Fruit fly (Drosophila melanogaster) whole organism, adult: ENCODE data around the gene CG5274.
A peak's percentile ranks its signal among the peaks of the same experiment; 100 is the strongest.

Source experiments
- CG11617 ChIP-seq: fragments of 200-800 bp; sonication (Bioruptor generic); optimal IDR thresholded peaks from 2 replicates; lab custom pipeline; 2017; ENCODE audit warnings: mild to moderate bottlenecking, missing biosample characterization, missing genetic modification reagents, missing genetic modification characterization
- CG12768 ChIP-seq: fragments of 200-800 bp; sonication (Bioruptor generic); optimal IDR thresholded peaks from 2 replicates; lab custom pipeline; 2017; ENCODE audit warnings: missing biosample characterization, missing genetic modification characterization, mild to moderate bottlenecking, moderate library complexity, missing genetic modification reagents
- CG14711 ChIP-seq: fragments of 200-800 bp; sonication (Bioruptor generic); optimal IDR thresholded peaks from 2 replicates; lab custom pipeline; 2018; ENCODE audit warnings: missing biosample characterization, mild to moderate bottlenecking, missing genetic modification characterization, moderate library complexity
- CG1620 ChIP-seq: fragments of 200-800 bp; sonication (Bioruptor generic); optimal IDR thresholded peaks from 2 replicates; lab custom pipeline; 2016; ENCODE audit warnings: missing biosample characterization, missing genetic modification characterization
- CG33017 ChIP-seq: fragments of 200-800 bp; sonication (Bioruptor generic); optimal IDR thresholded peaks from 2 replicates; lab custom pipeline; 2018; ENCODE audit warnings: missing biosample characterization, mild to moderate bottlenecking, missing genetic modification characterization, moderate library complexity
- CG5204 ChIP-seq: fragments of 200-800 bp; sonication (Bioruptor generic); optimal IDR thresholded peaks from 2 replicates; lab custom pipeline; 2016; ENCODE audit warnings: missing biosample characterization, missing genetic modification characterization
- CG7045 ChIP-seq: fragments of 200-800 bp; sonication (Bioruptor generic); optimal IDR thresholded peaks from 2 replicates; lab custom pipeline; 2017; ENCODE audit warnings: missing biosample characterization, mild to moderate bottlenecking, missing genetic modification characterization
- CG7101 ChIP-seq: fragments of 200-800 bp; sonication (Bioruptor generic); optimal IDR thresholded peaks from 2 replicates; lab custom pipeline; 2018; ENCODE audit warnings: missing biosample characterization, mild to moderate bottlenecking, missing genetic modification characterization, moderate library complexity
- Clk ChIP-seq: fragments of 200-800 bp; sonication (Bioruptor generic); optimal IDR thresholded peaks from 2 replicates; lab custom pipeline; 2017; ENCODE audit warnings: missing biosample characterization, missing genetic modification characterization
- Crg-1 ChIP-seq: fragments of 200-800 bp; sonication (Bioruptor generic); optimal IDR thresholded peaks from 2 replicates; lab custom pipeline; 2016; ENCODE audit warnings: missing biosample characterization, missing genetic modification characterization
- Hr96 ChIP-seq: fragments of 200-800 bp; sonication (Bioruptor generic); optimal IDR thresholded peaks from 2 replicates; lab custom pipeline; 2016; ENCODE audit warnings: missing biosample characterization, missing genetic modification characterization
- Mnt ChIP-seq: fragments of 200-800 bp; sonication (Bioruptor generic); optimal IDR thresholded peaks from 2 replicates; lab custom pipeline; 2016; ENCODE audit warnings: missing biosample characterization, mild to moderate bottlenecking, missing genetic modification characterization
- bab1 ChIP-seq: fragments of 200-800 bp; sonication (Bioruptor generic); optimal IDR thresholded peaks from 3 replicates; lab custom pipeline; 2019; ENCODE audit warnings: missing biosample characterization, mild to moderate bottlenecking, missing genetic modification characterization, moderate library complexity
- cic ChIP-seq: fragments of 200-800 bp; sonication (Bioruptor generic); optimal IDR thresholded peaks from 2 replicates; lab custom pipeline; 2017; ENCODE audit warnings: missing biosample characterization, mild to moderate bottlenecking, missing genetic modification characterization, moderate library complexity
- cnc ChIP-seq, 2 experiments: fragments of >200 bp; optimal IDR thresholded peaks; 2 replicates each; lab custom pipeline; 2017
- kay ChIP-seq: fragments of 200-800 bp; sonication (Bioruptor generic); peaks from one replicate; lab custom pipeline; 2016; ENCODE audit warnings: missing biosample characterization, missing genetic modification characterization, borderline replicate concordance
- ovo ChIP-seq: fragments of 200-800 bp; sonication (Bioruptor generic); optimal IDR thresholded peaks from 2 replicates; lab custom pipeline; 2016; ENCODE audit warnings: missing biosample characterization, missing genetic modification characterization
- pad ChIP-seq: fragments of 200-800 bp; sonication (Bioruptor generic); optimal IDR thresholded peaks from 3 replicates; lab custom pipeline; 2017; ENCODE audit warnings: missing biosample characterization, missing genetic modification characterization, mild to moderate bottlenecking, moderate library complexity, missing genetic modification reagents
- tj ChIP-seq: fragments of 200-800 bp; sonication (Bioruptor generic); optimal IDR thresholded peaks from 3 replicates; lab custom pipeline; 2017; ENCODE audit warnings: missing biosample characterization, mild to moderate bottlenecking, missing genetic modification characterization, moderate library complexity
- toe ChIP-seq: fragments of 200-800 bp; sonication (Bioruptor generic); optimal IDR thresholded peaks from 2 replicates; lab custom pipeline; 2016; ENCODE audit warnings: missing biosample characterization, missing genetic modification characterization

The CG5274 gene

dm6 chr3L:20444815-20445519, 17.5 kb upstream of the CG5274 start:
- TF ChIP-seq CG1620: peak; percentile 18
- no peak for TF ChIP-seq cnc (optimal IDR thresholded peaks at IDR 0.05; lab: Kevin White, UChicago)
- TF ChIP-seq Crg-1: peak; percentile 3
- TF ChIP-seq kay (GFP tag; lab: Kevin White, UChicago): peak; percentile 86
- peak; percentile 88 for TF ChIP-seq CG11617 (GFP tag; lab: Kevin White, UChicago)
- peak; percentile 68 for TF ChIP-seq bab1 (GFP tag; lab: Kevin White, UChicago)
- TF ChIP-seq CG7101: peak; percentile 90
- TF ChIP-seq Clk (GFP tag; lab: Kevin White, UChicago): peak; percentile 49
- peak; percentile 41 for TF ChIP-seq tj (GFP tag; lab: Kevin White, UChicago)
- peak; percentile 89 for TF ChIP-seq CG33017 (tag; lab: Kevin White, UChicago)
- TF ChIP-seq toe (GFP tag; lab: Kevin White, UChicago): peak; percentile 8
- TF ChIP-seq ovo (GFP tag; lab: Kevin White, UChicago): no peak
- peak; percentile 32 for TF ChIP-seq CG5204 (GFP tag; lab: Kevin White, UChicago)
- peak; percentile 61 for TF ChIP-seq Hr96
- TF ChIP-seq cic (GFP tag; lab: Kevin White, UChicago): peak; percentile 9
- peak; percentile 76 for TF ChIP-seq CG7045 (GFP tag; lab: Kevin White, UChicago)
- TF ChIP-seq CG14711 (tag; lab: Kevin White, UChicago): peak; percentile 85
- peak; percentile 91 for TF ChIP-seq CG12768 (GFP tag; lab: Kevin White, UChicago)
- peak; percentile 41 for TF ChIP-seq pad
- peak; percentile 57 for TF ChIP-seq Mnt (GFP tag; lab: Kevin White, UChicago)

DNA sequence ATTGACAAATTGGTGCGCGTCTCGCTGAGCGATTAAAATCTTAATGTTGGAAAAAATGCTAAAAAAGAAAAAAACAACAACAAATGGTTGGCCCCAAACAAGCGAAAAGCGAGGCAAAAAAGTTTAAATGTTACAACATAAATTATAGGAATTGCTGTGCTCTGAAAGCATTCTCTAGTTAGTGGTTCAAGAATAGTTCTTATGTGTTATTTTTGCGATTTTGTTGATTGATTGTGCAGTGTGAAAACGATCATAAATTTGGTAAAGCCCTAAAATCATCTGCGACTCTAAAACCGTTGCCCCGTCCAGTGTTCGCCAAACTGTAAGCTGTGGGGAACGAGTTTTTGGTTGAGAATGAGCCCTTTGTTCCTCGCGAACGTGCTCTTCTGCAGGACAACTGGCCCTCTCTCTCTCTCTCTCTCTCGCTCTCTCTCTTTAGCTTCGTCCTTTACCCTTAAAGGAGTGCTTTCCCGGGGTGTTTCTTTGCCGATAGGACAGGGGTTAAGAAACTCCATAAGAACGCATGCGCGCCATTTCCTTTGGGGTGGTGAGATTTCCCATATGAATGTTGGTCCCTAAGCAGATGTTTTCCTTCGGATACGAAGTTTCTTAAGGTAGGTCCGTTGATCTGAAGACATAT, 15.3 kb upstream of the CG5274 start:
- TF ChIP-seq CG14711 (tag; lab: Kevin White, UChicago): no peak

DNA sequence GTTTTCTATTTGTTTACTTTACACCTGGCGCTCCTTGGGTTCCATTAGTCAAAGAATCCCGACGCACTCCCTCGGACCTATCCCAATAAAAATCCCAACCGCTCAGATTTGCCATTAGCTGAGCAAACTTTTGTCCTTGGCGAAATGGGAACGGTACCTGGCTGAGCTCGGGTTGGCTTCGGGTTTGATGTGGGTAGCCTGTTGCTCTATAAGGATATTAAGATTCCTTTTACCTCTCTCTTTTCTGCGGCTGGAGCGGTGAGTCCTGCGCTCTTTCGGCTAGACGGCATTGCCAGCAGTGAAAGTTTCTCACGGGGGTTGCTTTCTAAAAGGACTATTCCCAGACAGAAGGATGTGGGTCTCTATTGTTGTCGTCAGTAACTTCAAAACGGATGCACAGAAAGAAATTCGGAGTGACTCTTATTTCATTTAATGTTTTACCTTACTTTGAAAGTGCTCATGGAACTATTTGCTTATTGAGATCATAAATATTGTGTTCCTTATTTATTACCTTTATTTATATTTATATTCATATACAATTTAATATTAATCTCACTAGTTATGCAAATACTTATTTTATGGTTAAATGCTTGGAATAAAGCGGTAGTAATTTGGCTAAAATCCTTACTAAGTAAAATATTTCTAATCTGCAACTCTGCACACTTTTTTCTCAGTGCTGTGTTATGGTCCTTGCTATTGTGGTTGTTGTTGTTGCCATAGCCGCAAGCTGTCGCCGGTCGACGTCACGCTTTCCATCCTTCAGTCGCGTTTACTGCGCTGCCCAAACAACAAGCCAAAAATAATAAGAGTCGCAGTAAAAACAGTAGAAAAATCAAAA, 14.4 kb upstream of the CG5274 start, which contains the start of gene CG5910:
Gene CG5910 (plus strand): TSS at position 788 of the 838 bp plus-strand sequence.
- TF ChIP-seq CG7045 (GFP tag; lab: Kevin White, UChicago) (peak; percentile 7), CG14711 (tag; lab: Kevin White, UChicago) (peak; percentile 18), pad (no peak), Crg-1 (no peak), Clk (GFP tag; lab: Kevin White, UChicago) (no peak)

DNA sequence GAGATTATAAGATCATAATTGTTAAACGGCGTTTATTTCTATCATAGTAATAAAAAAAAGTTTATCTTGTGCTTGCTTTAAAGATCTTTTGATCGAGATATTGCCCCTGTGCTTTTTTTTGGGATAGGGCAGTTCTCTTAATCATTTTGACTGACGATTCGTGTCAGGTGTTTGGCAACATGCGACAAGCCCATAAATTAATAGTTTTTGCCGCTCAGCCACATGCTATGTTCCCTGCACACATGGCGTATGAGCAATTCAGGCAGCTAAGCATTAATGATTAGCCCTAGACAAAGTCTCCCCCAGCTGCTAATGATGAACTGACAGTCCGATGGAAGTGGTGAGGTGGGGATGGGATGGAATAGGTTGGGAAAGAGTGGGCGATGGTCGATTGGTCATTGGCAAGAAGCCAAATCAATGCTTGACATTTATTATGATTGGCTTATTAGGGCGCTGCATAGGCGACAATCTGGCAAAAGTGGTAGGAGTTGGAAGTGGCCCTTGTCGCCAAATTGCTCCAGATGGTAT, 13.5 kb upstream of the CG5274 start:
- TF ChIP-seq CG7045 (GFP tag; lab: Kevin White, UChicago) (no peak), CG1620 (no peak), toe (GFP tag; lab: Kevin White, UChicago) (no peak), Hr96 (no peak), kay (GFP tag; lab: Kevin White, UChicago) (no peak), CG11617 (GFP tag; lab: Kevin White, UChicago) (no peak), Mnt (GFP tag; lab: Kevin White, UChicago) (no peak), Crg-1 (no peak)

- TF ChIP-seq CG33017 (tag; lab: Kevin White, UChicago) (no peak), CG1620 (no peak), CG7045 (GFP tag; lab: Kevin White, UChicago) (no peak), ovo (GFP tag; lab: Kevin White, UChicago) (no peak), Hr96 (no peak)
Measured at dm6 chr3L:20439772-20440171, 12.3 kb upstream of the CG5274 start, which contains the start of gene Hpd. Gene Hpd, minus strand, starts transcription at chr3L:20439872.

dm6 chr3L:20436069-20436468, 8.6 kb upstream of the CG5274 start, which contains the start of the genes mRpL15 and CtIP:
Gene mRpL15, minus strand, starts transcription at chr3L:20436209.
Gene CtIP, plus strand, starts transcription at chr3L:20436250.
- TF ChIP-seq Mnt (GFP tag; lab: Kevin White, UChicago) (peak; percentile 16), CG1620 (no peak), Crg-1 (no peak), ovo (GFP tag; lab: Kevin White, UChicago) (no peak)

DNA sequence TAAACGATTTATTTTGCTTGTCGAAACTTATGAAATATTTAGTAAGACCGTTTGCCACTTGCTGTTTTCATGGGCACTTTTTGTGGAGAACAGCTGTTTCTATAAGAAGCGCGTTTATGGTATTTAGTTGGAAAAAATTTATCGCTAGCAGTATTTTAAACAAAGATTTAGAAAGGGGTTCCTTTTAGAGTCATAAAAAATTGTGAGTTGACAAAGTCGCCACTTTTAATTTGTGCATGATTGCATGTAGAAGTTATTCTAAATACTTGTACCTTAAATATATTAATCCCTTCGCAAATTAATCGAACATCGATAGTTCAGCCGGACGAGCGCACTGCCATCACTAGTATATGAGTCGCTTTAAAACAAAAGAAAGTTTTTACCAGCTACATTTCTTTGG, 4.8 kb upstream of the CG5274 start, which contains the start of the genes Las and Psn:
Gene Las (minus strand): TSS at position 65 of the 400 bp plus-strand sequence.
Gene Psn (plus strand): TSS at position 172 of the 400 bp plus-strand sequence.
- peak; percentile 39 for TF ChIP-seq Mnt (GFP tag; lab: Kevin White, UChicago)
- TF ChIP-seq Clk (GFP tag; lab: Kevin White, UChicago): no peak
- peak; percentile 56 for TF ChIP-seq bab1 (GFP tag; lab: Kevin White, UChicago)
- TF ChIP-seq tj (GFP tag; lab: Kevin White, UChicago): peak; percentile 13
- peak; percentile 12 for TF ChIP-seq CG1620
- peak; percentile 40 for TF ChIP-seq CG11617 (GFP tag; lab: Kevin White, UChicago)
- TF ChIP-seq CG7101: no peak
- peak; percentile 23 for TF ChIP-seq CG14711 (tag; lab: Kevin White, UChicago)
